Fruit fly (Drosophila melanogaster): ENCODE results near the gene Lsp1alpha.

Lsp1alpha gene

dm6 chrX:12489991-12490390 is at the start of gene Lsp1alpha:
TSS of gene Lsp1alpha (plus strand) at chrX:12490291.
- TF ChIP-seq CG34367 (tag; optimal IDR thresholded peaks at IDR 0.05), result no peak
- no peak for TF ChIP-seq CG15710 (tag; optimal IDR thresholded peaks at IDR 0.05)
- no peak for TF ChIP-seq fd96Ca (GFP tag; IDR thresholded peaks at IDR 0.05)
- no peak for TF ChIP-seq CG10348 (GFP tag; IDR thresholded peaks at IDR 0.05)
- TF ChIP-seq CG8301 (tag; optimal IDR thresholded peaks at IDR 0.05), result no peak
- TF ChIP-seq CG4496 (GFP tag; IDR thresholded peaks at IDR 0.05), result no peak
- TF ChIP-seq CG12605 (GFP tag; IDR thresholded peaks at IDR 0.05), result no peak
- no peak for TF ChIP-seq Pif1A (GFP tag; optimal IDR thresholded peaks at IDR 0.05)
- no peak for TF ChIP-seq rn (GFP tag; IDR thresholded peaks at IDR 0.05)

dm6 chrX:12447874-12448273 is 42.2 kb upstream of the Lsp1alpha start:
- TF ChIP-seq CG8301 (tag; optimal IDR thresholded peaks at IDR 0.05), result peak; percentile 5
- TF ChIP-seq CG13204 (GFP tag; optimal IDR thresholded peaks at IDR 0.05), result no peak
- no peak for TF ChIP-seq Ets98B (GFP tag; IDR thresholded peaks at IDR 0.05)
- peak; percentile 32 for TF ChIP-seq CG14655 (GFP tag; optimal IDR thresholded peaks at IDR 0.05)
- TF ChIP-seq CG32121 (GFP tag; IDR thresholded peaks at IDR 0.05), result 0 out of 2 replicates have a peak, but pooled peaks have one; percentile 10

- TF ChIP-seq Pif1A (GFP tag; optimal IDR thresholded peaks at IDR 0.05), result no peak
- TF ChIP-seq CG10348 (GFP tag; IDR thresholded peaks at IDR 0.05), result no peak
- no peak for TF ChIP-seq fd96Ca (GFP tag; IDR thresholded peaks at IDR 0.05)
- no peak for TF ChIP-seq CG8159 (tag; optimal IDR thresholded peaks at IDR 0.05)
- no peak for TF ChIP-seq Pif1B (GFP tag; optimal IDR thresholded peaks at IDR 0.05)
- no peak for TF ChIP-seq gl (tag; optimal IDR thresholded peaks at IDR 0.05)
- no peak for TF ChIP-seq Ets98B (GFP tag; IDR thresholded peaks at IDR 0.05)
- TF ChIP-seq CG8301 (tag; optimal IDR thresholded peaks at IDR 0.05), result no peak
- TF ChIP-seq CG13204 (GFP tag; optimal IDR thresholded peaks at IDR 0.05), result no peak
- no peak for TF ChIP-seq CG12605 (GFP tag; IDR thresholded peaks at IDR 0.05)
- TF ChIP-seq CG34367 (tag; optimal IDR thresholded peaks at IDR 0.05), result no peak
- no peak for TF ChIP-seq CG4496 (GFP tag; IDR thresholded peaks at IDR 0.05)
These were observed 36.4 kb upstream of the Lsp1alpha start for dm6 chrX:12453704-12454103.

- TF ChIP-seq Pif1A (GFP tag; optimal IDR thresholded peaks at IDR 0.05) (peak; percentile 40), CG32121 (GFP tag; IDR thresholded peaks at IDR 0.05) (peak; percentile 63), CG8301 (tag; optimal IDR thresholded peaks at IDR 0.05) (peak; percentile 26), CG14655 (GFP tag; optimal IDR thresholded peaks at IDR 0.05) (no peak)
These were observed 35.7 kb upstream of the Lsp1alpha start, which contains the start of gene CG15927 for dm6 chrX:12454358-12454757. TSS of gene CG15927 (plus strand) at chrX:12454729.

- TF ChIP-seq Ets98B (GFP tag; IDR thresholded peaks at IDR 0.05), result no peak
- no peak for TF ChIP-seq CG13204 (GFP tag; optimal IDR thresholded peaks at IDR 0.05)
- TF ChIP-seq CG17806 (tag; optimal IDR thresholded peaks at IDR 0.05), result no peak
- no peak for TF ChIP-seq CG14655 (GFP tag; optimal IDR thresholded peaks at IDR 0.05)
- TF ChIP-seq D1 (tag; optimal IDR thresholded peaks at IDR 0.05), result no peak
- TF ChIP-seq CG8301 (tag; optimal IDR thresholded peaks at IDR 0.05), result no peak
- TF ChIP-seq Pif1B (GFP tag; optimal IDR thresholded peaks at IDR 0.05), result no peak
- TF ChIP-seq CG32121 (GFP tag; IDR thresholded peaks at IDR 0.05), result no peak
- no peak for TF ChIP-seq CG9948 (tag; optimal IDR thresholded peaks at IDR 0.05)
- no peak for TF ChIP-seq CG12605 (GFP tag; IDR thresholded peaks at IDR 0.05)
- no peak for TF ChIP-seq rn (GFP tag; IDR thresholded peaks at IDR 0.05)
- no peak for TF ChIP-seq CG15710 (tag; optimal IDR thresholded peaks at IDR 0.05)
- no peak for TF ChIP-seq Pif1A (GFP tag; optimal IDR thresholded peaks at IDR 0.05)
- TF ChIP-seq CG8159 (tag; optimal IDR thresholded peaks at IDR 0.05), result no peak
- no peak for TF ChIP-seq fd96Ca (GFP tag; IDR thresholded peaks at IDR 0.05)
- no peak for TF ChIP-seq CG10348 (GFP tag; IDR thresholded peaks at IDR 0.05)
- TF ChIP-seq gl (tag; optimal IDR thresholded peaks at IDR 0.05), result no peak
- TF ChIP-seq CG34367 (tag; optimal IDR thresholded peaks at IDR 0.05), result no peak
These were observed 34.2 kb upstream of the Lsp1alpha start for dm6 chrX:12455891-12456290.

dm6 chrX:12457713-12458233 is 32.3 kb upstream of the Lsp1alpha start, which contains the start of gene CG15731:
TSS of gene CG15731 (minus strand) at chrX:12457763.
- TF ChIP-seq Snoo (tag; optimal IDR thresholded peaks at IDR 0.05) (no peak), fd96Ca (GFP tag; IDR thresholded peaks at IDR 0.05) (no peak)

dm6 chrX:12462216-12462615 is 27.9 kb upstream of the Lsp1alpha start:
- no peak for TF ChIP-seq fd96Ca (GFP tag; IDR thresholded peaks at IDR 0.05)
- TF ChIP-seq Pif1A (GFP tag; optimal IDR thresholded peaks at IDR 0.05), result no peak
- no peak for TF ChIP-seq Snoo (tag; optimal IDR thresholded peaks at IDR 0.05)
- peak; percentile 6 for TF ChIP-seq D1 (tag; optimal IDR thresholded peaks at IDR 0.05)

- TF ChIP-seq CG15710 (tag; optimal IDR thresholded peaks at IDR 0.05) (no peak), Snoo (tag; optimal IDR thresholded peaks at IDR 0.05) (no peak), CG14655 (GFP tag; optimal IDR thresholded peaks at IDR 0.05) (peak; percentile 19), CG10348 (GFP tag; IDR thresholded peaks at IDR 0.05) (no peak), D1 (tag; optimal IDR thresholded peaks at IDR 0.05) (no peak), CG12605 (GFP tag; IDR thresholded peaks at IDR 0.05) (no peak), EcR (GFP tag; optimal IDR thresholded peaks at IDR 0.05) (no peak), Ets98B (GFP tag; IDR thresholded peaks at IDR 0.05) (peak; percentile 17; the same call in 1 of the 2 replicates), gl (tag; optimal IDR thresholded peaks at IDR 0.05) (no peak), CG8301 (tag; optimal IDR thresholded peaks at IDR 0.05) (no peak), Pif1A (GFP tag; optimal IDR thresholded peaks at IDR 0.05) (peak; percentile 17), Pif1B (GFP tag; optimal IDR thresholded peaks at IDR 0.05) (no peak), CG4496 (GFP tag; IDR thresholded peaks at IDR 0.05) (peak; percentile 72), CG9948 (tag; optimal IDR thresholded peaks at IDR 0.05) (peak; percentile 3), rn (GFP tag; IDR thresholded peaks at IDR 0.05) (no peak), CG8159 (tag; optimal IDR thresholded peaks at IDR 0.05) (no peak), fd96Ca (GFP tag; IDR thresholded peaks at IDR 0.05) (no peak; the same call in 1 of the 3 replicates), CG32121 (GFP tag; IDR thresholded peaks at IDR 0.05) (no peak), CG13204 (GFP tag; optimal IDR thresholded peaks at IDR 0.05) (no peak), CG17806 (tag; optimal IDR thresholded peaks at IDR 0.05) (no peak), CG34367 (tag; optimal IDR thresholded peaks at IDR 0.05) (no peak)
These were observed 27.0 kb upstream of the Lsp1alpha start, which contains the start of the genes Rab40 and CG42258 for dm6 chrX:12462936-12463558. TSS of gene Rab40 (minus strand) at chrX:12463112. TSS of gene CG42258 (plus strand) at chrX:12463528.
